Worm (Caenorhabditis elegans) whole organism, late embryonic: ENCODE data around the gene Y56A3A.16.

Source experiments
- ceh-19 ChIP-seq: fragments of 200-800 bp; sonication (Bioruptor generic); optimal IDR thresholded peaks from 2 replicates; lab custom pipeline; 2018; ENCODE audit warnings: mild to moderate bottlenecking, missing genetic modification characterization, missing compliant biosample characterization
- fkh-10 ChIP-seq: fragments of 150-350 bp; optimal IDR thresholded peaks from 2 replicates; lab custom pipeline; 2014; ENCODE audit warnings: missing biosample characterization, missing genetic modification reagents, missing genetic modification characterization
- lin-11 ChIP-seq: fragments of 200-800 bp; sonication (Bioruptor generic); optimal IDR thresholded peaks from 2 replicates; lab custom pipeline; 2018; ENCODE audit warnings: mild to moderate bottlenecking, missing genetic modification characterization, missing compliant biosample characterization
- pros-1 ChIP-seq: fragments of 150-350 bp; optimal IDR thresholded peaks from 2 replicates; lab custom pipeline; 2014; ENCODE audit warnings: missing biosample characterization, missing genetic modification reagents, missing genetic modification characterization
- sox-4 ChIP-seq: sonication (generic microtip); optimal IDR thresholded peaks from 2 replicates; lab custom pipeline; 2017; ENCODE audit warnings: mild to moderate bottlenecking, missing genetic modification characterization, inconsistent platforms, missing compliant biosample characterization
- unc-55 ChIP-seq: sonication (generic microtip); optimal IDR thresholded peaks from 2 replicates; lab custom pipeline; 2017; ENCODE audit warnings: missing biosample characterization, missing genetic modification reagents, missing genetic modification characterization
- unc-86 ChIP-seq: sonication (generic microtip); optimal IDR thresholded peaks from 2 replicates; lab custom pipeline; 2016; ENCODE audit warnings: missing genetic modification characterization, missing compliant biosample characterization

ce11 chrIII:11881549-11881948 lies 32.6 kb downstream of the Y56A3A.16 start:
- no peak for TF ChIP-seq pros-1
- no peak for TF ChIP-seq unc-86
- TF ChIP-seq unc-55: no peak
- TF ChIP-seq ceh-19: no peak
- TF ChIP-seq fkh-10: no peak
- no peak for TF ChIP-seq sox-4
- no peak for TF ChIP-seq lin-11 (tag; lab: Kevin White, UChicago)
